Worm (Caenorhabditis elegans) whole organism, mixed stage, embryonic: Measurements from ENCODE around the gene uig-1.

ENCODE experiments used
- bed-3 ChIP-seq: fragments of 200-800 bp; sonication (Bioruptor generic); optimal IDR thresholded peaks from 3 replicates; lab custom pipeline; 2018; ENCODE audit warnings: mild to moderate bottlenecking, missing genetic modification characterization, moderate library complexity, missing compliant biosample characterization
- ceh-39 ChIP-seq: fragments of 150-350 bp; optimal IDR thresholded peaks from 2 replicates; lab custom pipeline; 2014; ENCODE audit warnings: missing biosample characterization, missing genetic modification characterization
- ceh-83 ChIP-seq: fragments of 200-800 bp; sonication (Bioruptor generic); optimal IDR thresholded peaks from 2 replicates; lab custom pipeline; 2018; ENCODE audit warnings: mild to moderate bottlenecking, missing genetic modification characterization, missing compliant biosample characterization
- ces-1 ChIP-seq: fragments of 150-350 bp; optimal IDR thresholded peaks from 2 replicates; lab custom pipeline; 2014; ENCODE audit warnings: missing biosample characterization, missing genetic modification reagents, missing genetic modification characterization
- cnd-1 ChIP-seq: fragments of 200-800 bp; sonication (Bioruptor generic); optimal IDR thresholded peaks from 2 replicates; lab custom pipeline; 2018; ENCODE audit warnings: mild to moderate bottlenecking, missing genetic modification characterization, missing compliant biosample characterization
- drap-1 ChIP-seq: fragments of 200-800 bp; sonication (Bioruptor generic); optimal IDR thresholded peaks from 3 replicates; lab custom pipeline; 2018; ENCODE audit warnings: mild to moderate bottlenecking, missing genetic modification characterization, missing compliant biosample characterization
- elt-1 ChIP-seq: sonication (generic microtip); optimal IDR thresholded peaks from 2 replicates; lab custom pipeline; 2017; ENCODE audit warnings: missing genetic modification characterization, mild to moderate bottlenecking, missing compliant biosample characterization, antibody characterized with exemption, moderate library complexity, borderline replicate concordance; ENCODE audit not compliant: insufficient read depth
- elt-3 ChIP-seq: fragments of 150-350 bp; optimal IDR thresholded peaks from 2 replicates; lab custom pipeline; 2014; ENCODE audit warnings: missing biosample characterization, missing genetic modification characterization
- flh-1 ChIP-seq: fragments of 200-800 bp; sonication (Bioruptor generic); optimal IDR thresholded peaks from 2 replicates; lab custom pipeline; 2018; ENCODE audit warnings: mild to moderate bottlenecking, missing genetic modification characterization, moderate library complexity, missing compliant biosample characterization
- ham-2 ChIP-seq: fragments of 200-800 bp; sonication (Bioruptor generic); optimal IDR thresholded peaks from 2 replicates; lab custom pipeline; 2018; ENCODE audit warnings: mild to moderate bottlenecking, missing genetic modification characterization, missing compliant biosample characterization
- lin-13 ChIP-seq: fragments of 150-350 bp; optimal IDR thresholded peaks from 2 replicates; lab custom pipeline; 2014; ENCODE audit warnings: missing biosample characterization, missing genetic modification characterization
- lin-32 ChIP-seq: fragments of 200-800 bp; sonication (Bioruptor generic); optimal IDR thresholded peaks from 2 replicates; lab custom pipeline; 2018; ENCODE audit warnings: mild to moderate bottlenecking, missing genetic modification characterization, missing compliant biosample characterization
- lsy-2 ChIP-seq: fragments of 150-350 bp; optimal IDR thresholded peaks from 2 replicates; lab custom pipeline; 2014; ENCODE audit warnings: missing biosample characterization, missing genetic modification characterization
- mab-5 ChIP-seq: fragments of 150-350 bp; optimal IDR thresholded peaks from 2 replicates; lab custom pipeline; 2014; ENCODE audit warnings: missing biosample characterization, missing genetic modification characterization
- mep-1 ChIP-seq: fragments of 150-350 bp; optimal IDR thresholded peaks from 2 replicates; lab custom pipeline; 2017; ENCODE audit warnings: missing biosample characterization, missing genetic modification reagents, missing genetic modification characterization, inconsistent platforms
- mls-2 ChIP-seq: sonication (generic microtip); optimal IDR thresholded peaks from 2 replicates; lab custom pipeline; 2016; ENCODE audit warnings: mild to moderate bottlenecking, missing genetic modification characterization, moderate library complexity, missing compliant biosample characterization
- nhr-12 ChIP-seq: fragments of 150-350 bp; optimal IDR thresholded peaks from 2 replicates; lab custom pipeline; 2014; ENCODE audit warnings: missing biosample characterization, missing genetic modification characterization
- nhr-2 ChIP-seq: fragments of 150-350 bp; optimal IDR thresholded peaks from 2 replicates; lab custom pipeline; 2014; ENCODE audit warnings: missing biosample characterization, missing genetic modification characterization
- nhr-237 ChIP-seq: fragments of 150-350 bp; optimal IDR thresholded peaks from 2 replicates; lab custom pipeline; 2014; ENCODE audit warnings: missing biosample characterization, missing genetic modification characterization
- nhr-28 ChIP-seq: fragments of 150-350 bp; optimal IDR thresholded peaks from 2 replicates; lab custom pipeline; 2014; ENCODE audit warnings: missing biosample characterization, missing genetic modification characterization
- nhr-76 ChIP-seq: sonication (generic microtip); optimal IDR thresholded peaks from 2 replicates; lab custom pipeline; 2017; ENCODE audit warnings: missing biosample characterization, missing genetic modification characterization
- snpc-4 ChIP-seq: fragments of 150-350 bp; optimal IDR thresholded peaks from 2 replicates; lab custom pipeline; 2014; ENCODE audit warnings: missing biosample characterization, missing genetic modification characterization
- sptf-1 ChIP-seq: sonication (generic microtip); optimal IDR thresholded peaks from 2 replicates; lab custom pipeline; 2017; ENCODE audit warnings: mild to moderate bottlenecking, missing genetic modification characterization, moderate library complexity, missing compliant biosample characterization
- tbx-8 ChIP-seq: fragments of 200-800 bp; sonication (Bioruptor generic); optimal IDR thresholded peaks from 2 replicates; lab custom pipeline; 2018; ENCODE audit warnings: mild to moderate bottlenecking, missing genetic modification characterization, moderate library complexity, missing compliant biosample characterization
- unc-120 ChIP-seq: sonication (generic microtip); optimal IDR thresholded peaks from 2 replicates; lab custom pipeline; 2017; ENCODE audit warnings: missing genetic modification characterization, missing compliant biosample characterization; ENCODE audit not compliant: poor library complexity, severe bottlenecking
- unc-39 ChIP-seq: fragments of 150-350 bp; optimal IDR thresholded peaks from 2 replicates; lab custom pipeline; 2014; ENCODE audit warnings: missing biosample characterization, missing genetic modification characterization
- unc-62 ChIP-seq: fragments of 150-350 bp; optimal IDR thresholded peaks from 2 replicates; lab custom pipeline; 2014; ENCODE audit warnings: missing biosample characterization, missing genetic modification reagents, missing genetic modification characterization
- zip-8 ChIP-seq: fragments of 150-350 bp; optimal IDR thresholded peaks from 2 replicates; lab custom pipeline; 2014; ENCODE audit warnings: missing biosample characterization, missing genetic modification characterization
- ztf-11 ChIP-seq: fragments of 150-350 bp; optimal IDR thresholded peaks from 2 replicates; lab custom pipeline; 2014; ENCODE audit warnings: missing biosample characterization, missing genetic modification characterization

Gene uig-1

DNA sequence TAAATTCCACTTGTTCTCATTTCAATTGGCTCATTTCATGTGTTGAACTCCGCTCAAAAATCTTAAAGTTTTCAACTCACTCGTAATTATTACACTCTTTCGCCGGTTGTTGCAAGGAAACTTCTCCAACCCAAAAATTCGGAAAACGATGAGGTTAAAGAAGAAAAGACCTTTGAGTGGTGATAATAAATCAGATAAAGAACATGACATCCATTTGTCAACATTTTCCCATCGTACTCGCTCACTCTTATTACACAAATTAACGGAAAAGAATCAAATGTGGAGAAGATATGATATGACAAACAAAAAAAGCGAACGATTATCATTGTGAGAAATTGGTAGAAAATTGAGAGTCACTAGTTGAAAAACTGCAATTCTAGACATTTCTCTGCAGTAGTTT lies 10.5 kb downstream of the uig-1 start:
- TF ChIP-seq unc-62 (GFP tag; lab: Kevin White, UChicago) (peak; percentile 59), snpc-4 (tag; lab: Kevin White, UChicago) (no peak)

DNA sequence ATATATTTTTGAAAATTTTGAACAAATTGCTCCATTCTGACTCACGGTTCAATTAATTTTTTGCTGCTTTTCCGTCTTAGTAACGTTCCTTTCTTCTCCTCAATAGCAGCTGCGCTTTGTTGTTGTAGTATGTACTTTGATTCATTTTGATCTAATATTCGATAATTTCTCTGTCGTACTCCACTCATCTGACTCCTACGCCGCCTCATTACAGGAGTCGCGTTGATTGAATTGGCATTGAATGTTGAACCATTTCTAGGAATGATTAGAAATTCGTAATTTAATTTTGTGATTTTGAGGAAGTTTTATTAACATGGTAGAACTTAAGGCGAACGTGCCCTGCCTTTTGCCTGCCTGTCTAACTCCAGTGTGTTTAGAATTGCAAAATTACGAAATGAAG lies 12.8 kb downstream of the uig-1 start:
- TF ChIP-seq ces-1 (GFP tag; lab: Kevin White, UChicago) (peak; percentile 71), lin-32 (GFP tag; lab: Kevin White, UChicago) (no peak)
- TF ChIP-seq, all 35 proteins: peak for 1

DNA sequence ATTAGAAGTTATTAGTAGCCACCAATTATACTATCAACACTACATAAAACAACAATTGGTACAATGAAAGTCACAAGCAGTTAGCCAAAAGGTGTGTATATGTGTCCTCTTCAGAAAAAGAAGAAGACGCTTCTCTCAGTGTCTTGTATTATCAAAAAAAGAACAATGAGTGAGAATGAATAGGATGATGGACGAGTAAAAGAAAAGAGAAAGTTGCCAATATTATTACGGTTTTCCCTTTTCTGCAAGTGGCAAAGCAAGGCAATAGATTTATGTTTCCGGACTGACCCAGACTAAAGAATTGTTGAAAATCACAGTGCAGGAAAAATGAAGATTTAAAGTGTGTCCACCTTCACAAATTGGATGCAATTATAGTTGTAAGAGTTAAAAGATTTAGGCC lies 15.4 kb downstream of the uig-1 start:
- TF ChIP-seq lin-32 (GFP tag; lab: Kevin White, UChicago) (no peak), lin-13 (tag; lab: Kevin White, UChicago) (no peak), unc-62 (GFP tag; lab: Kevin White, UChicago) (no peak), elt-1 (tag; lab: Kevin White, UChicago) (no peak), mab-5 (tag; lab: Kevin White, UChicago) (no peak), zip-8 (tag; lab: Kevin White, UChicago) (no peak), nhr-76 (tag; lab: Kevin White, UChicago) (no peak), tbx-8 (GFP tag; lab: Kevin White, UChicago) (no peak), nhr-2 (tag; lab: Kevin White, UChicago) (no peak)

DNA sequence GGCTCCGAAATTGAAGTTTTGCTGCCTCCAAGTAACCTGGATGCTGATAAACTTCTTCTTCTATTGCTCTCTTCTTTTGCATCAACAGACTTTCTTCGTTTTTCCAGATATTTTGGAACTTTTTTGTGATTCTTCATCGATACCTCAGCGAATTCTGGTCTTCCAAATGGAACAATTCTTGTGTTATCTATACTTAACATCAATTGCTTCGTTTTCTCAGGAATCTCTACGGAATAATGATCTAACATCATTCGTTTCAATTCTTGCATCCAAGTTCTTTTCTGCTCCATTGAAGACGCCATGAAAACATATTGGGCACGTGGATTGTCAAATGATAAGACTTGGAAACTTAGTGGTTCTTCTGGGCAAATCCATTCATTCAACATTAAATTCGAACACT lies 19.8 kb downstream of the uig-1 start, which contains the start of gene F32F2.4:
F32F2.4 (plus strand) TSS at position 301 of the 400 bp plus-strand sequence.
- no peak for TF ChIP-seq nhr-2 (tag; lab: Kevin White, UChicago)
- no peak for TF ChIP-seq elt-1 (tag; lab: Kevin White, UChicago)
- TF ChIP-seq mls-2 (tag; lab: Kevin White, UChicago), result no peak
- no peak for TF ChIP-seq lin-32 (GFP tag; lab: Kevin White, UChicago)
- no peak for TF ChIP-seq ham-2 (GFP tag; lab: Kevin White, UChicago)
- no peak for TF ChIP-seq zip-8 (tag; lab: Kevin White, UChicago)
- no peak for TF ChIP-seq ceh-39 (tag; lab: Kevin White, UChicago)
- TF ChIP-seq tbx-8 (GFP tag; lab: Kevin White, UChicago), result no peak
- no peak for TF ChIP-seq unc-120 (tag; lab: Kevin White, UChicago)
- no peak for TF ChIP-seq snpc-4 (tag; lab: Kevin White, UChicago)
- no peak for TF ChIP-seq unc-39 (tag; lab: Kevin White, UChicago)

DNA sequence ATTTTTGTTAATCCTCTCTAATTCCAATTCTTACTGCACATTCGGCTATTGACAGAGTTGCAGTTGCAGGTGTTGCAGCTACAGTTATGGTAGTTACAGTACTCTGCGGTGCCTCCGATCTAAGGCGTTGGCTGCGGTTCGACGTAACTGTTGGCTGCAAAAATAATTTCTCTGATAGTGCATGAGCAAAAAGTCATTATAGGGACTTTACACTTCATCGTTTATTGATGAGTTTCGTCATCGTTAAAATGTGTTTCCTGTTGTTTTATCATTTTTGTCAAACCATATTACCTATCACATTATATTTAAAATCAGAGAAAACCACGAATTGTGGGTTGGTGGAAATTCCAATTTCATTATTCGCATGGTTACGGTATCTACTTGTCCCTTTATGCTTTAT lies 21.2 kb downstream of the uig-1 start:
- TF ChIP-seq unc-62 (GFP tag; lab: Kevin White, UChicago) (no peak), nhr-28 (no peak), cnd-1 (tag; lab: Kevin White, UChicago) (no peak), ceh-39 (tag; lab: Kevin White, UChicago) (no peak), ham-2 (GFP tag; lab: Kevin White, UChicago) (no peak), nhr-12 (tag; lab: Kevin White, UChicago) (no peak)
- TF ChIP-seq, all 35 proteins: peak for 0

DNA sequence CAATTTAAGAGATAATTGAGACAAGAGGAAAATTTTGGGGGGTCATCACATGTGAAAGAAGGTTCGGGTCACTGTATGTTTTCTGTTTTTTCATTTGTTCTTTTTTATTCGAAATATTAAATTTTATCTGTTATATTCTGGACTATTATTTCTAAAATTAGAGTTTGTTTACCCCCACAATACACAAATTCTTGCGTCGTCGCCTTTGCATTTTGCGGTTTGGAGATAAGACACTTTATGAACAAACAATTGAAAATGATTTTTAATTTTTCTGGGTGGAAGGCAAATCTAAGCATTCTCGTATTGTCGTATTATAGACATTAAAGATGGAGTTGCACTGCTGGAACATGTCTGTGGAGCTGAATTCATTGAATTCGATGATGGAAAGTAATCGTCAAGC lies 22.5 kb downstream of the uig-1 start:
- TF ChIP-seq bed-3 (GFP tag; lab: Kevin White, UChicago) (no peak), ceh-83 (GFP tag; lab: Kevin White, UChicago) (no peak), ceh-39 (tag; lab: Kevin White, UChicago) (no peak), snpc-4 (tag; lab: Kevin White, UChicago) (no peak), lsy-2 (tag; lab: Kevin White, UChicago) (no peak), ztf-11 (tag; lab: Kevin White, UChicago) (no peak), elt-3 (no peak), unc-39 (tag; lab: Kevin White, UChicago) (no peak), nhr-2 (tag; lab: Kevin White, UChicago) (no peak), flh-1 (GFP tag; lab: Kevin White, UChicago) (no peak)

DNA sequence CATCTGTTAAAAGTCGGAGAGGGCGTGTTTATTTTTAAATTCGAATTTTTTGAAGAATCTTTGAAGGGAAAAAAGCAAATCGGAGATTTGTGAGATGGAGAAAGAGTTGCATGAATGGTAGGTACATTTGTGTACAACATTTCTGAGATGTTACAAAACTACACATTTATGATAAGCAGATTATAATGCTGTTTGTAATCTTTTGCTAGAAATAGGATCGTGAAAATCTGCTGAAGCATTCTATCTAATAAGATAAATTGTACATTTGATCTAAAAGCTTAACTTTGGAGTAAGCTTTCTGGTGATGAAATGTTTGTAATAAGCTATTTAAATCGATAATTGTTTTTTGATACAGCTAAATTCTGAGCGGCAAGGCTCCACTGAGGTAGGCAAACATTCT lies 23.5 kb downstream of the uig-1 start:
- TF ChIP-seq mep-1 (tag; lab: Kevin White, UChicago) (no peak), unc-62 (GFP tag; lab: Kevin White, UChicago) (no peak), nhr-237 (no peak), ham-2 (GFP tag; lab: Kevin White, UChicago) (no peak), sptf-1 (tag; lab: Kevin White, UChicago) (no peak), lsy-2 (tag; lab: Kevin White, UChicago) (no peak), ceh-39 (tag; lab: Kevin White, UChicago) (no peak), lin-13 (tag; lab: Kevin White, UChicago) (no peak), ces-1 (GFP tag; lab: Kevin White, UChicago) (no peak), drap-1 (GFP tag; lab: Kevin White, UChicago) (no peak), elt-1 (tag; lab: Kevin White, UChicago) (no peak)
